Worm (Caenorhabditis elegans) whole organism, early embryonic: Measurements from ENCODE around the gene nuaf-1.

Experiments
- B0310.2 ChIP-seq: sonication (generic microtip); optimal IDR thresholded peaks from 2 replicates; lab custom pipeline; 2016; ENCODE audit warnings: mild to moderate bottlenecking, missing genetic modification characterization, missing compliant biosample characterization
- F13C5.2 ChIP-seq: sonication (generic microtip); optimal IDR thresholded peaks from 2 replicates; lab custom pipeline; 2017; ENCODE audit warnings: mild to moderate bottlenecking, missing genetic modification characterization, inconsistent platforms, missing compliant biosample characterization
- aly-1 ChIP-seq: sonication (generic microtip); optimal IDR thresholded peaks from 2 replicates; lab custom pipeline; 2016; ENCODE audit warnings: missing genetic modification characterization, missing compliant biosample characterization
- ama-1 ChIP-seq: fragments of 150-350 bp; optimal IDR thresholded peaks from 2 replicates; lab custom pipeline; 2014
- ceh-13 ChIP-seq: fragments of 200-800 bp; sonication (Bioruptor generic); optimal IDR thresholded peaks from 2 replicates; lab custom pipeline; 2018; ENCODE audit warnings: mild to moderate bottlenecking, missing genetic modification characterization, missing compliant biosample characterization
- ceh-36 ChIP-seq: sonication (generic microtip); optimal IDR thresholded peaks from 2 replicates; lab custom pipeline; 2016; ENCODE audit warnings: missing genetic modification characterization, inconsistent platforms, missing compliant biosample characterization
- hmbx-1 ChIP-seq: sonication (generic microtip); optimal IDR thresholded peaks from 2 replicates; lab custom pipeline; 2016; ENCODE audit warnings: mild to moderate bottlenecking, missing genetic modification characterization, missing compliant biosample characterization
- hmg-4 ChIP-seq: fragments of 200-800 bp; sonication (Bioruptor generic); optimal IDR thresholded peaks from 2 replicates; lab custom pipeline; 2018; ENCODE audit warnings: mild to moderate bottlenecking, missing genetic modification characterization, missing compliant biosample characterization
- hnd-1 ChIP-seq: sonication (generic microtip); optimal IDR thresholded peaks from 2 replicates; lab custom pipeline; 2016; ENCODE audit warnings: missing genetic modification characterization, missing compliant biosample characterization
- pes-1 ChIP-seq: fragments of 200-800 bp; sonication (Bioruptor generic); IDR thresholded peaks from 2 replicates; pipeline ENCODE4 v1.3.6; 2022; ENCODE audit warnings: missing genetic modification reagents, missing genetic modification characterization, missing compliant biosample characterization
- sea-1 ChIP-seq: fragments of 200-800 bp; sonication (Bioruptor generic); conservative IDR thresholded peaks from 2 replicates; pipeline ENCODE4 v1.3.6; 2022; ENCODE audit warnings: missing genetic modification characterization, missing compliant biosample characterization
- tbx-11 ChIP-seq: fragments of 200-800 bp; sonication (Bioruptor generic); IDR thresholded peaks from 2 replicates; pipeline ENCODE4 v1.3.6; 2022; ENCODE audit warnings: missing genetic modification characterization, missing compliant biosample characterization
- tbx-37 ChIP-seq: fragments of 200-800 bp; sonication (Bioruptor generic); conservative IDR thresholded peaks from 2 replicates; pipeline ENCODE4 v1.3.6; 2022; ENCODE audit warnings: missing genetic modification reagents, missing genetic modification characterization, missing compliant biosample characterization

DNA sequence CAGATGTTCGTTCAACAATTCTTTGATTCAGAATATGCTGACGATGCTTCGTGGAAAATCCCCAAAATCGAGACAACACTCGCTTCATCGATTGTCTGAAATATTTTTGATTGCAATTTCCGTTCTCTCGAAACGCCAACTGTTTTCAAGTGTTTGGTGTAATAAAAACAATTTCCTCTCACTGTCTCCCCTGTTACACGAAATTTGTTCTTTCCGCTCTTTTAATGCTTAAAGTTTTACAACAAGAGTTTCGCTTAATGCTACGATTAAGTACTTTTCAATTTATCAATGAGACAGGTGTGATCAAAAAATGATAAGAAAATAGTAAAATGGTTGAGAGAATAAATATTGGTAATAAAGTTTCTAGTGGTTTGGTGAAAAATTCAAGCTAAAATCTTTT, 12.1 kb downstream of the nuaf-1 start, which contains the start of gene C56A3.6:
- TF ChIP-seq ama-1 (lab: Kevin White, UChicago): no peak
- TF ChIP-seq hmg-4 (GFP tag; lab: Kevin White, UChicago): no peak
- TF ChIP-seq aly-1: no peak
- TF ChIP-seq sea-1 (GFP tag; lab: Robert Waterston, UW): no peak
- TF ChIP-seq ceh-13: no peak
- no peak for TF ChIP-seq ceh-36 (tag; lab: Kevin White, UChicago)
- no peak for TF ChIP-seq tbx-37 (GFP tag; lab: Robert Waterston, UW)
- no peak for TF ChIP-seq pes-1 (GFP tag; lab: Robert Waterston, UW)
- TF ChIP-seq hmbx-1: no peak
- TF ChIP-seq F13C5.2 (tag; lab: Kevin White, UChicago): no peak
- TF ChIP-seq B0310.2 (tag; lab: Kevin White, UChicago): no peak
- TF ChIP-seq tbx-11 (GFP tag; lab: Robert Waterston, UW): no peak
- TF ChIP-seq hnd-1 (tag; lab: Kevin White, UChicago): no peak
